Worm (Caenorhabditis elegans): Measurements from ENCODE around the gene col-131.

- TF ChIP-seq ztf-23 (GFP tag; IDR thresholded peaks at IDR 0.05) (no peak), ref-1 (GFP tag; conservative IDR thresholded peaks at IDR 0.05) (no peak), flt-1 (GFP tag; IDR thresholded peaks at IDR 0.05) (no peak), T22C8.4 (GFP tag; IDR thresholded peaks at IDR 0.05) (no peak), tab-1 (GFP tag; IDR thresholded peaks at IDR 0.05) (no peak), ztf-29 (GFP tag; IDR thresholded peaks at IDR 0.05) (no peak), med-1 (GFP tag; optimal IDR thresholded peaks at IDR 0.05; ENCODE audit: insufficient read depth) (no peak), klf-2 (GFP tag; conservative IDR thresholded peaks at IDR 0.05) (no peak)
These were observed 29.7 kb upstream of the col-131 start for ce11 chrIV:13096778-13097177.
